Fruit fly (Drosophila melanogaster) S2 (cell line): Measurements from ENCODE around the gene Ir94c.

Source experiments
- CG8478 ChIP-seq: fragments of >200 bp; optimal IDR thresholded peaks from 2 replicates; lab custom pipeline; 2018
- CTCF ChIP-seq, 2 experiments: fragments of >200 bp; optimal IDR thresholded peaks; 2 replicates each; lab custom pipeline; 2018

Ir94c gene

DNA sequence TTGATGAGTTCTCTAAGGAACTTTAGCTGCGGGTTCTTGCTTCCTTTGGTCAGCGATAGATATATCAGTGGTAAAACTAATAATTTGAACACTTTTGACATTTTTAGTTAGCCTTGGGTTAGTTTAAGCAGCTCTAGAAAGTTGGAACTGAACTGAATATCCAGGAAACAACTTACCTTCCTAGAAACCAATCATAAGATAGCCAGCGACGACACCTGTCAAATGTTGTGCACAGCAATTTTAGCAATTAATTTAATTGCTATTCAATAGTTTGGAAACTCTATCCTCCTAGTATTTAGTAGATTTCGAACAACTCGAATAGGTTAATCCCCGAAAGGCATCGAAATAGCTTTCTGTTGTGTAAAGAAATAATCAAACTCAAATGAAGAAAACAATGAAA, at the start of gene Ir94c:
Ir94c (minus strand) TSS at position 101 of the 400 bp plus-strand sequence.
- TF ChIP-seq CG8478 = no peak
- TF ChIP-seq CTCF (optimal IDR thresholded peaks at IDR 0.05; lab: Kevin White, UChicago) = no peak

DNA sequence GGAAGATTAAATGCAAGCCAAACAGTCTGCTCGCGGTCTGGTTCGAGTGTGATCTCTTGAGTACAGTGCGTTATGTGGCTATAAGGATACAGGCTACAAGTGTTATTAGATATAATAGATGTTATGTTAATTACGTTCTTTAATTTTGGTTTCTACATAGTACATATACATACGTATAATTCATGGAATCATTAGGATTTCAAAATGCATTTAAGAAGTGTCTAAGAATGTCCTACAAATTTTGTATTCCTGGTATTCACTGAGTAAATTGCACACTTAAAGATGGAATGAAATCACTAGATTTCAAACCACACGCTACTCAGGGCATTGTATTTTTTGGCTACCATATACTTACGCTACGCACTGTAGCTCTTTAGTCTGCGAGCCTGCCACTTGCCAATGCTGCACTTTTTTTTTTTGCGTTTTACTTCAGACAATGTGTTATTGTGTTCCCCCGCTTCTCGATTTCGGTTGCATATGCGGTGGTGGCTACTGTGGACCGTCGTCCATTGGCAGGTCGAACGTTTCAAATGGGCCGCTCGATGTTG, 44.1 kb upstream of the Ir94c start:
- no peak for TF ChIP-seq CTCF (optimal IDR thresholded peaks at IDR 0.05; lab: Kevin White, UChicago)
- TF ChIP-seq CG8478 = no peak

DNA sequence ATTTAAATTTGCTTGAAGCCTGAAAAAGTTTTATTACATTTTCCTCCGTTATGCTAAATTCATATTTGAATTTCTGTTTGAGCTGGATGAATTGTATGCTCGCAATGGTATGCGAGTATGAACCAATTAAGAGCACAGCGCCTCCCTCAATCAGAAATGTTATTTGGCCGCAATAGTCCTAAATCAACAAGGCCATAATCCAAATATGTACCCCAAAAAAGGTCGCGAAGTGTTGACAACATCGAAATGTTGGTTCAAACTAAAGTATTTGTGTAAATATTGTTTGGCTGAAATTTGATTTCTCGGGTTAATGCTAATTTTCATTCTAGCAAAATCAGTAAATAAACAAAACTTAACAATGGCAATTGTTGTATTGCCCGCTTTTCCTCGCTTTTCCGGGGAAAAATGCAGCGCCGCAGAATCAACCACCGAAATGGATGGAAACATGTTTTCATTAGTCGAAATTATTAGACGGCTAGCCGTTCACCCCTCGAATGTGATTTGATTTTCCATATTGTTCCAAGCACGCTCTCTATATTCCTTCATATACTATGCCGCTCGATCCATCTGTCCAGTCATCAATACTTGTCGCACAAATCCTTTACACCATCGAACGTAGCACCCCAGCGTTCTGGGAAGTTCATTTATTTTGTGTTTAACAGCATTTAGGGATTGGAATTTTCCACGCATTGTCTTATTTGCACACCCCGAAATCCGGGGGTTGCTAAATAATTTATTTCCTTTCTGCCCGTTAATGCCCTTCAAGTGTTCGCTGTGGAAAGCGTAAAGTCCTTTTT, 42.6 kb upstream of the Ir94c start:
- no peak for TF ChIP-seq CTCF (optimal IDR thresholded peaks at IDR 0.05; lab: Kevin White, UChicago)
- TF ChIP-seq CG8478 = no peak

DNA sequence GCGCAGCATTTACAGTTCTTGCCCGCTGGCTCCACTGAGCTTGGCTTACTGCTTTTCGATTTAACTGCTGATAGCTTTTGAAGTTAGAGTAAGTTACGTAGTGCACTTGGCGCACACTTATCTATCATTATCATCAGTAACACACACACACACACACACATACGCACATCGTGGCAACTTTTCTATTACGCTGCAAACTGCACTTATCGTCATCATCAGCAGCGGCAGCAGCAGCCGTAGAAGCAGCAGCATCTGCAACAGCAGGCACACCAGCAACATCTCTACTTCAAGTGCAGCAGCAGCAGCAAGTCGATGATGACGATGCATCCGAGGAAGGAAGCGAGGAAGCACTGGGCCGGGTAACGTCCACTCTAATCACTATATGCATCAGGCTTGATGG, 39.4 kb upstream of the Ir94c start:
- no peak for TF ChIP-seq CTCF (optimal IDR thresholded peaks at IDR 0.05; lab: Kevin White, UChicago)

DNA sequence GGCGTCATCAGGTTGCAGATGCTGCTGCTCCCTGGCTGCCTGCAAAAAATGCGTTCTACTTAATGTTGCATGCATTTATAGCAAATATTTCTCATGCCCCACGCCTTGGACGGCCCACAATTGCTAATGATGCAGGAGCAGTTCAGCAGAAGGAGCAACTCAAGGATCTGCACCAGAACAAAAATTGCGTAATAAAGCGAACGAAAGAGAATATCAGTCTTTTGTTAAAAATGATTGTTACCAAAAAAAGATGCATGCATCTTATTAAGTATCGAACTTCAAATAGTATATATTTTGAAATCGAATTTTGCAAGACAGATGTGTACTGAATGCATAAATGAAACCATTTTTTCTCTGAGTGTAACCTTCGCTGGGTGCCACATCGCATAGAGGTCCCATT, 39.0 kb upstream of the Ir94c start:
- no peak for TF ChIP-seq CG8478
- TF ChIP-seq CTCF (optimal IDR thresholded peaks at IDR 0.05; lab: Kevin White, UChicago) = no peak

DNA sequence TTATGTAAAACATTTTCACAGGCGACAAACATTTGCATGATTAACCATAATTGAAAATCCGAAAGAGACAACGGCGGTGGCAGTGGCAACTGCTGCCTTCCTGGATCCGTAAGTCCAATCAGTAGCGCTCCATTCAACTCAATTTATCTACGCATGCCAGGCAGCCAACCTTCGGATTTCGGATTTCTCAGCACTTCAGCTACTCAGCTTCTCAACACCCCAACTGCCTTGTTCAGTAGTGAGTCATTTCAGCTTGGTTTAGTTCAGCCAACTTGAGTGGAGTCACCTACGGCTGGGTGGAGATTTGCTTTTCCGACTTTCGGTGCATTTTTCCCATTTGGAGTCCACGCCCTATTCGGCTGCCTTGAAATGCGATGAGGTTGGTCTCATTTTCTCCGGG, 34.4 kb upstream of the Ir94c start:
- no peak for TF ChIP-seq CTCF (optimal IDR thresholded peaks at IDR 0.05; lab: Kevin White, UChicago)

DNA sequence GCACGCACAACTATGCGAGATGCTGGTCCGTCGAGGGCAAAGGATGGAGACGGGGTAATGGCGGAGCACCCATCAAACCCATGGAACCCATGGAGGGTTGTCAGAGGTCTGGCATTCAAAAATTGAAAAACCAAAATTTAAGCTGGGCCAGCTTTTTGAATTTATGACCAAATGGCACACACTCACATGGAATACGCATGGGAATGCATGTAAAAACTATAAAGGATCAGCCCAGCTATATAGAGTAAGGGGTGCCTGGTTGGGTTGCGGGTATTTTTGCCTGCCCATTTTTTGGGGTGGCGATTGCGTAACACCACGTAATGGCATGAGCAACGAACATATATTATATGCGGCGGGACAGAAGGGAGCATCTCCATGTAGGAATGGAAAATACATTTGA, 33.2 kb upstream of the Ir94c start:
- TF ChIP-seq CTCF (optimal IDR thresholded peaks at IDR 0.05; lab: Kevin White, UChicago) (no peak), CG8478 (no peak)

DNA sequence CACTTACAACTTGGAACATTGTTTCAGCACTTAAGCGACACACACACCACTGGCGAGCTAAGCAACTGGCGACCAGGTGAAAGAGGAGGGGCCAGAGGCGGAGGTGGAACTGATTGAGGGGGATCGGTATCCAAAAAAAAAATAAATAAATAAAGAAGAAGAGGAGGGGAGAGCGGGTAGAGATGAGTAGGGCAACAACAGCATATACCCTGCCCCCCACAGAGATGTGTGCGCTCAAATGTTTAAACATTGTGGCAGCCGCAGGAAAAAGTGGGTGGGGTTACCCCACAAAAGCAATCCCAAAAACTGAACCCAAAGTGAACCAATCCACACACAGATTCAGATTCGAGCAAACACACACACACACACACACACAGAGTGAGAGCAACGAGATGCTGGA, 31.2 kb upstream of the Ir94c start:
- TF ChIP-seq CTCF (optimal IDR thresholded peaks at IDR 0.05; lab: Kevin White, UChicago) (no peak), CG8478 (no peak)

DNA sequence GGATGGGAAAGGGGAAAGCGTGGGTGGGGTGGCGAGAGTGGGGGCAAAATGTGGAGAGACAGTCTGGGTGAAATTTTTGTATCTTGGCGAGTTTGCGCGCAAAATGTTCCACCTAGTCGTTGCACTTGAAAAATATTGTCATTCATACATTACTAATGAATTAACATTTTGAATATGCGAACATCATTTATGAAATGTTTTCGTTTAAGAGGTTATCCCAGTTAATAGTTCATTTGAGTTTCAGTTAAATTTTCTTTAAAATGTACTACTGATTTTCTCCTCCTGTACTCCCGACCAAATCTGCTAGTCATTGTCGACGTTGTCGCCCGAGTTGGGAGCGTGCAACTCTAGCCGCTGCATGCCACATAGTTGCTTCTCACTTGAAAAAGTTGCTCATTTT, 30.7 kb upstream of the Ir94c start:
- no peak for TF ChIP-seq CG8478
- no peak for TF ChIP-seq CTCF (optimal IDR thresholded peaks at IDR 0.05; lab: Kevin White, UChicago)

DNA sequence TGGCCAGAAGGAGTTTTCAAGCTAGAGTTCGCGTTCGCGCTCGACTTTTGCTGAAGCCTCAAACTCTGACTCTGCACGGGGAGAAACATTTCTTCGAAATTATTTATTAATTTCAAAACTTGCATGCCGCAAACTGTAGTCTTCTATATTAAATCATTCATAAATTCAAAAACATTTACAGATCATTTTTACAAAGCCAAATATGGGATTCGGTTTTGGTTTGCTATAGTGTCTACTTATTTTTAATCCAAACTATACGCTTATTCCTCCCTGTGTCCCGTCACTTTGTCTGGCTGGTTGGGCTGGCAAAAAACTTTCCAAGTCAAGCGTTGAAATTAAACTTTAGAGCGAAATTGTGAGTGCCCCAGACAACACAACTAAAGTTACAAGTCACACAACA, 29.0 kb upstream of the Ir94c start:
- TF ChIP-seq CG8478 (no peak), CTCF (optimal IDR thresholded peaks at IDR 0.05; lab: Kevin White, UChicago) (no peak)

DNA sequence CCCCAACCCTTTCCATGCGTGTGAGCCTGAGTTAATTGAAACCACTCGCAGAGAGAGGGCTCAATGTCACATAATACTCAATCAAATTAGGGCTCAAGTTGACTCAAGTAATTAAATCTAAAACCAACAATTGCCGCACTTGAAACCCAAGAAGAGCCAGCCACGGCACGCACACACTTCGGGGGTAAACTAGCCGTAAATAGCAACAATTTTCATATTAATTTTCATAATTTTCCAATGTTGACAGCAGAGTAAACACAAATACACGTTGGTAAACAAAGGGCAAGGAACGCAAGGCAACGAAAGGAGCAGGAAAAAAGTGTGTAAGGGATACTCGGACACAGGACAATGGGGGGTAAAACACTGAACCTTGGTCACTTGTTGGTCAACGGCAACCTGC, 28.2 kb upstream of the Ir94c start:
- TF ChIP-seq CG8478 = no peak
- no peak for TF ChIP-seq CTCF (optimal IDR thresholded peaks at IDR 0.05; lab: Kevin White, UChicago)

DNA sequence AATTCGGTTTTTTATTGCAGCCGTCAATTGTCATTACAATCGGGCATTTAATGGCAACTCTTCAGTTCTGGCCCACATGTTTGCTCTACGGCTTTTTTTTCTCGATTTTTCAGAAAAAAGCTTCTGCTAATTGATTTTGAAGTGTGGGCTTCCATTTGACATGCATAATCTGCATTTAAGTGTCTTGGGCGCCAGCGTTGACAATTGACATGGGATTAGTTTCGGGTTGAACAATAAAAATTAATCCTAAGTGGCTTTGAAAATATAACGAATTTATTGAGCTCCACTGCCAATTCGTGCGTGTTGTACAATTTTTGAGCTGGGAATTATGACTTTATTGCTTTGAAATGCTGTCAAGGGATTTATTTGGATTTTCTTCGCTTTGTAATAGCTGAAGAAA, 27.3 kb upstream of the Ir94c start:
- no peak for TF ChIP-seq CG8478
- no peak for TF ChIP-seq CTCF (optimal IDR thresholded peaks at IDR 0.05; lab: Kevin White, UChicago)

DNA sequence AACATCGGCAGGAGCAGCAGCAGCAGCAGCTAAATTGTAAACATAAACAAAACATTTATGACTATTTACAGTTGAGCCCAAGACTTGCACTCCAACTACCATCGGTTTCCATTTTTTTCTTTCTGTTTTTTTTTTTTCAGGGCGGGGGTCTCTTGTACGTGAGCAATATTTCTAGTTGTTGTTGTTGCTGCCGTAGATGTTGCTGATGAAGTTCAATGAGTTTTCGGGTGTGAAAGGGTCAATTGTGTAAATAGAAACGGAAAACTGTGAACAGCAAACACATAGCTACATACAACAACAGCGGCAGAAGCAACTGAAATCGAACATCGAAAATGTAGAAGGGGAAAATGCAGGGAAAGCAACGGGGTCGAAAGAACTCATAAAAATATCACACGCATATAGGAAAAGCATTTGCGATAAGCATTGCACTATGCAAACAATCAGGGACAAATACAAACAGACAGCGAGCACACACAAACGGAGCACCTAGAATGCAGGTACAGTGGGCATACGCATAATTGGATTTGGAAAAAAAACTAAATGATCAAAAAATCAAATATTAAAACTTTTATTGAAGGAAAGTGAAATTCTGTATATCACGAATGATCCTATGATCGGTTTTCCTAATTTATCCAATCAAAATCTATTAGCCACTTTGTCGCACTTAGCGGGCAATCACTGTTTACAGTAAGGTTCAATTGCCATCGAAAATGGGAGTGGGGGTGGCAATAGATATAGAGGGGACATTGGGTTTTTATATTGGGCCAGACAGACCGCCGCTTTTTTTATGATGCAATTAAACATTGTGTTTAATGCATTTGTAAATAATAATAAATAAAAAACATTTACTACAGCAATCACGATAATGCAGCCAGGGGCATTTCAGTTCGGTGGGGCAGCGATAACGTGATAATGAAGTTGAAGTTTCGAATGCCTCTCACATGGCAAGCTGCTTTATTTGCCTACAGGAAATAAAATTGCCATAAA, 26.5 kb upstream of the Ir94c start:
- no peak for TF ChIP-seq CG8478
- TF ChIP-seq CTCF (optimal IDR thresholded peaks at IDR 0.05; lab: Kevin White, UChicago) = no peak

DNA sequence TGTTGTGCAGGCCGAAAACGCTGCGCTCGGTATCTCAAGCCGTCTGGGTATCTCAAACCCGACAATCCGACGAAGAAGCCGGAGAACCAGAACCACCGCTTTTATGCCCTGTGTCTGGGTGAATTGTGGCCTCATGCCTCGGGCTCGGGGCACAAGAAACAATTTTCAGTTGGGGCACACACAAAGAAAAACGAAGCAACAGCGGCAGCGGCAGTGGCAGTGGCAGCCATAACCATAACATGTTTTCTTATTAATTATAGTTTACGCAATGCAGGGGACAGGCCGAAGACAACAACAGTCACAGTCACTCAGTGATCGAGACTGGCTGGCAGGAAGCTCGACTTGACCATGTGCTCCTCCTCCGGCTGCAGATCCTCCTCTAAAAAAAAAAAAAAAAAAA, 23.2 kb upstream of the Ir94c start:
- no peak for TF ChIP-seq CTCF (optimal IDR thresholded peaks at IDR 0.05; lab: Kevin White, UChicago)
- no peak for TF ChIP-seq CG8478

DNA sequence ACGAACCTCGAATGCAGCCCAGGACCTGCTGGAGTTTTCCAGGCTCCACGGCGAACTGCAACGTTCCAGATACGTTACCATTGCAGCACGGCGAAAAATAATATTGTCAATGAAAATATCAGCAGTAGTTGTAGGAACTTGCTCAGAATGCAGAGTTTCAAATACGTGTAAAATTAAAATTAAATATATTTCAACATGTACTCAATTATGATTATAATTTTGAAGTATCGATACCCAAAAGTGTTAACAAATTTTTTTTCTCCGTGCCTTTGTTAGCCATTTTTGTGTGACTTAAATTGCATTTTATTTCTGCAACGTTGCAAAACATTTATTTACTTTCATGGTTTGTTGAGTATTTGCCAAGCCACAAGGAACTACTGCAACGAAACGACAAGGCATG, 22.1 kb upstream of the Ir94c start:
- TF ChIP-seq CG8478 (no peak), CTCF (optimal IDR thresholded peaks at IDR 0.05; lab: Kevin White, UChicago) (no peak)

DNA sequence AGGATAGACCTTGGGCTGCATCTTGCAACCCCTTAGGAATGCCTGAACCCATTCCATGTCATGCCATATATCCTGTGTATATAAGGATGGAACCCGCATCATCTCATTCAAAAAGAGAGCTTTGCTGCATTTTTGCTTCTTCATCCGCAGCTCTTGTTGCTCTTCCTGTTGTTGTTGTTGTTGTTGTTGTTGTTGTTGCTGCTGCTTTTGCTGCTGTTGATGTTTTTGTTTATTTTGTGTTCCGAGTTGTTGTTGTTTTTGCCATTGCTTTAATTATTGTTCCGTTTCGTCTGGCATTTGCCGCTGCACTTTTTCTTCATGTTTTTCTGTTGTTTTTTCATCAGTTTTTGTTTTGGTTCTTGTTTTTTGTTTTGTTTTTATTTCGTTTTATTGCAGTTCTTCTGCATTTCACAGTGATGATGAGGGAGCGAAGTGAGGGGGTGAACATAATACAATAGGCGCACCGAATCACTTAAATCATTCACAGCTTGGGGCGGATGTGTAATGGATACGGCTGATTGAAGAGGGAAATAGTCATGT, 20.7 kb upstream of the Ir94c start:
- TF ChIP-seq CTCF (optimal IDR thresholded peaks at IDR 0.05; lab: Kevin White, UChicago) (no peak), CG8478 (no peak)
